Worm (Caenorhabditis elegans) whole organism, L4 larva: Measurements from ENCODE around the gene hsp-4.
A peak's percentile ranks its signal among the peaks of the same experiment; 100 is the strongest.

ENCODE experiments used
- F49E8.2 ChIP-seq: sonication (generic microtip); optimal IDR thresholded peaks from 2 replicates; lab custom pipeline; 2016; ENCODE audit warnings: missing compliant biosample characterization, mild to moderate bottlenecking, missing genetic modification characterization, borderline replicate concordance
- R02D3.7 ChIP-seq: fragments of 150-350 bp; sonication (generic microtip); optimal IDR thresholded peaks from 3 replicates; lab custom pipeline; 2014; ENCODE audit warnings: missing biosample characterization, missing genetic modification characterization
- T26A8.4 ChIP-seq: fragments of 200-800 bp; sonication (Bioruptor generic); IDR thresholded peaks from 2 replicates; pipeline ENCODE4 v1.3.6; 2022; ENCODE audit warnings: missing genetic modification characterization, missing compliant biosample characterization
- Y105C5A.15 ChIP-seq: fragments of 200-800 bp; sonication (Bioruptor generic); IDR thresholded peaks from 2 replicates; pipeline ENCODE4 v1.3.6; 2022; ENCODE audit warnings: missing genetic modification characterization, missing compliant biosample characterization
- Y48G9A.11 ChIP-seq: fragments of 200-800 bp; sonication (Bioruptor generic); IDR thresholded peaks from 2 replicates; pipeline ENCODE4 v1.3.6; 2022; ENCODE audit warnings: missing genetic modification reagents, missing genetic modification characterization, missing compliant biosample characterization
- Y75B8A.6 ChIP-seq: fragments of 200-800 bp; sonication (Bioruptor generic); IDR thresholded peaks from 2 replicates; pipeline ENCODE4 v1.3.6; 2022; ENCODE audit warnings: missing genetic modification reagents, missing genetic modification characterization, missing compliant biosample characterization
- ZK337.2 ChIP-seq: fragments of 200-800 bp; sonication (Bioruptor generic); IDR thresholded peaks from 2 replicates; pipeline ENCODE4 v1.3.6; 2022; ENCODE audit warnings: missing genetic modification reagents, missing genetic modification characterization, missing compliant biosample characterization
- aly-2 ChIP-seq: sonication (generic microtip); optimal IDR thresholded peaks from 2 replicates; lab custom pipeline; 2018; ENCODE audit warnings: missing biosample characterization, missing genetic modification characterization
- ama-1 ChIP-seq: fragments of 150-350 bp; optimal IDR thresholded peaks from 2 replicates; lab custom pipeline; 2014; ENCODE audit warnings: inconsistent platforms, mixed read lengths
- ceh-28 ChIP-seq: fragments of 150-350 bp; optimal IDR thresholded peaks from 2 replicates; lab custom pipeline; 2014; ENCODE audit warnings: missing biosample characterization, missing genetic modification reagents, missing genetic modification characterization
- ceh-82 ChIP-seq: sonication (generic microtip); optimal IDR thresholded peaks from 2 replicates; lab custom pipeline; 2017; ENCODE audit warnings: missing biosample characterization, missing genetic modification characterization
- ces-1 ChIP-seq: fragments of 150-350 bp; sonication (generic microtip); optimal IDR thresholded peaks from 4 replicates; lab custom pipeline; 2014; ENCODE audit warnings: missing biosample characterization, missing genetic modification reagents, missing genetic modification characterization
- cey-2 ChIP-seq: sonication (generic microtip); optimal IDR thresholded peaks from 3 replicates; lab custom pipeline; 2017; ENCODE audit warnings: missing genetic modification characterization, mild to moderate bottlenecking, missing compliant biosample characterization, antibody characterized with exemption, borderline replicate concordance; ENCODE audit not compliant: insufficient read depth
- ctbp-1 ChIP-seq: fragments of 200-800 bp; sonication (Bioruptor generic); IDR thresholded peaks from 2 replicates; pipeline ENCODE4 v1.3.6; 2022; ENCODE audit warnings: missing genetic modification reagents, missing genetic modification characterization, missing compliant biosample characterization
- daf-12 ChIP-seq: fragments of 150-350 bp; optimal IDR thresholded peaks from 2 replicates; lab custom pipeline; 2014; ENCODE audit warnings: missing biosample characterization, missing genetic modification reagents, missing genetic modification characterization
- dmd-6 ChIP-seq: fragments of 200-800 bp; sonication (Bioruptor generic); IDR thresholded peaks from 2 replicates; pipeline ENCODE4 v1.3.6; 2022; ENCODE audit warnings: missing genetic modification reagents, missing genetic modification characterization, missing compliant biosample characterization
- dmd-8 ChIP-seq: fragments of 200-800 bp; sonication (Bioruptor generic); IDR thresholded peaks from 2 replicates; pipeline ENCODE4 v1.3.6; 2022; ENCODE audit warnings: missing genetic modification characterization, missing compliant biosample characterization
- dpl-1 ChIP-seq: fragments of 150-350 bp; optimal IDR thresholded peaks from 2 replicates; lab custom pipeline; 2014; ENCODE audit warnings: missing biosample characterization, missing genetic modification reagents, missing genetic modification characterization
- egl-27 ChIP-seq: sonication (generic microtip); optimal IDR thresholded peaks from 3 replicates; lab custom pipeline; 2017; ENCODE audit warnings: missing biosample characterization, missing genetic modification reagents, missing genetic modification characterization
- egl-43 ChIP-seq: fragments of 200-800 bp; sonication (Bioruptor generic); IDR thresholded peaks from 2 replicates; pipeline ENCODE4 v1.3.6; 2022; ENCODE audit warnings: missing genetic modification reagents, missing genetic modification characterization, missing compliant biosample characterization
- fkh-10 ChIP-seq: fragments of 150-350 bp; optimal IDR thresholded peaks from 2 replicates; lab custom pipeline; 2014; ENCODE audit warnings: missing biosample characterization, missing genetic modification reagents, missing genetic modification characterization
- hif-1 ChIP-seq, 2 experiments: sonication (generic microtip); optimal IDR thresholded peaks; 2 replicates each; lab custom pipeline; 2016 to 2017; ENCODE audit warnings: missing compliant biosample characterization in 2 of 2, missing genetic modification characterization in 2 of 2, missing genetic modification reagents in 2 of 2, missing genotype in 2 of 2, mild to moderate bottlenecking in 1 of 2
- hlh-11 ChIP-seq: fragments of 200-800 bp; sonication (Bioruptor generic); optimal IDR thresholded peaks from 2 replicates; lab custom pipeline; 2018; ENCODE audit warnings: mild to moderate bottlenecking, missing genetic modification characterization, missing compliant biosample characterization
- hlh-30 ChIP-seq: sonication (generic microtip); optimal IDR thresholded peaks from 2 replicates; lab custom pipeline; 2017; ENCODE audit warnings: antibody characterized with exemption, mild to moderate bottlenecking, missing genetic modification characterization, missing compliant biosample characterization; ENCODE audit not compliant: insufficient read depth
- jun-1 ChIP-seq: fragments of 150-350 bp; optimal IDR thresholded peaks from 2 replicates; lab custom pipeline; 2014; ENCODE audit warnings: missing biosample characterization, missing genetic modification reagents, missing genetic modification characterization
- lin-1 ChIP-seq: fragments of 200-800 bp; sonication (Bioruptor generic); IDR thresholded peaks from 2 replicates; pipeline ENCODE4 v1.3.6; 2022; ENCODE audit warnings: missing genetic modification reagents, missing genetic modification characterization, missing compliant biosample characterization
- lin-15B ChIP-seq: fragments of 150-350 bp; sonication (generic microtip); optimal IDR thresholded peaks from 3 replicates; lab custom pipeline; 2014; ENCODE audit warnings: missing biosample characterization, missing genetic modification characterization
- lin-29 ChIP-seq: fragments of 200-800 bp; sonication (Bioruptor generic); IDR thresholded peaks from 2 replicates; pipeline ENCODE4 v1.3.6; 2022; ENCODE audit warnings: missing genetic modification reagents, missing genetic modification characterization, missing compliant biosample characterization
- lin-38 ChIP-seq: fragments of 200-800 bp; sonication (Bioruptor generic); IDR thresholded peaks from 2 replicates; pipeline ENCODE4 v1.3.6; 2022; ENCODE audit warnings: missing genetic modification reagents, missing genetic modification characterization, missing compliant biosample characterization
- lir-3 ChIP-seq: sonication (generic microtip); optimal IDR thresholded peaks from 2 replicates; lab custom pipeline; 2016; ENCODE audit warnings: mild to moderate bottlenecking, missing genetic modification characterization, missing compliant biosample characterization
- mxl-3 ChIP-seq: fragments of 200-800 bp; sonication (Bioruptor generic); optimal IDR thresholded peaks from 2 replicates; lab custom pipeline; 2018; ENCODE audit warnings: mild to moderate bottlenecking, missing genetic modification characterization, missing compliant biosample characterization
- nhr-10 ChIP-seq: fragments of 150-350 bp; optimal IDR thresholded peaks from 2 replicates; lab custom pipeline; 2014; ENCODE audit warnings: missing biosample characterization, missing genetic modification characterization
- nhr-102 ChIP-seq: sonication (generic microtip); optimal IDR thresholded peaks from 2 replicates; lab custom pipeline; 2016; ENCODE audit warnings: mild to moderate bottlenecking, missing genetic modification characterization, moderate library complexity, missing compliant biosample characterization
- nhr-28 ChIP-seq: fragments of 150-350 bp; optimal IDR thresholded peaks from 2 replicates; lab custom pipeline; 2014; ENCODE audit warnings: missing biosample characterization, missing genetic modification characterization
- nhr-41 ChIP-seq: fragments of 200-800 bp; sonication (Bioruptor generic); IDR thresholded peaks from 2 replicates; pipeline ENCODE4 v1.3.6; 2022; ENCODE audit warnings: missing genetic modification reagents, missing genetic modification characterization, missing compliant biosample characterization
- saeg-2 ChIP-seq: fragments of 200-800 bp; sonication (Bioruptor generic); IDR thresholded peaks from 2 replicates; pipeline ENCODE4 v1.3.6; 2022; ENCODE audit warnings: missing genetic modification reagents, missing genetic modification characterization, missing compliant biosample characterization
- sdz-12 ChIP-seq: fragments of 200-800 bp; sonication (Bioruptor generic); optimal IDR thresholded peaks from 2 replicates; lab custom pipeline; 2018; ENCODE audit warnings: mild to moderate bottlenecking, missing genetic modification characterization, missing compliant biosample characterization
- set-16 ChIP-seq: fragments of 200-800 bp; sonication (Bioruptor generic); IDR thresholded peaks from 2 replicates; pipeline ENCODE4 v1.3.6; 2022; ENCODE audit warnings: missing genetic modification reagents, missing genetic modification characterization, missing compliant biosample characterization
- skn-1 ChIP-seq: fragments of 150-350 bp; optimal IDR thresholded peaks from 2 replicates; lab custom pipeline; 2014; ENCODE audit warnings: missing biosample characterization, missing genetic modification characterization
- snpc-1.2 ChIP-seq: fragments of 200-800 bp; sonication (Bioruptor generic); IDR thresholded peaks from 2 replicates; pipeline ENCODE4 v1.3.6; 2022; ENCODE audit warnings: missing genetic modification reagents, missing genetic modification characterization, missing compliant biosample characterization
- tag-97 ChIP-seq: fragments of 200-800 bp; sonication (Bioruptor generic); IDR thresholded peaks from 2 replicates; pipeline ENCODE4 v1.3.6; 2022; ENCODE audit warnings: missing genetic modification characterization, missing compliant biosample characterization
- tra-1 ChIP-seq: fragments of 200-800 bp; sonication (Bioruptor generic); IDR thresholded peaks from 2 replicates; pipeline ENCODE4 v1.3.6; 2022; ENCODE audit warnings: missing genetic modification reagents, missing genetic modification characterization, missing compliant biosample characterization
- unc-39 ChIP-seq: sonication (generic microtip); optimal IDR thresholded peaks from 2 replicates; lab custom pipeline; 2017; ENCODE audit warnings: missing biosample characterization, missing genetic modification characterization
- unc-62 ChIP-seq, 3 experiments: fragments of 150-350 bp in 1 of 3; sonication (generic microtip); optimal IDR thresholded peaks in 2 of 3; peaks in 1 of 3; 1 replicate in 1 of 3; 2 replicates in 2 of 3; lab custom pipeline; 2014 to 2017; ENCODE audit warnings: missing biosample characterization in 3 of 3, missing genetic modification characterization in 3 of 3, missing genetic modification reagents in 3 of 3, missing genotype in 1 of 3
- vab-7 ChIP-seq: fragments of 200-800 bp; sonication (Bioruptor generic); IDR thresholded peaks from 2 replicates; pipeline ENCODE4 v1.3.6; 2022; ENCODE audit warnings: missing genetic modification reagents, missing genetic modification characterization, missing compliant biosample characterization
- zag-1 ChIP-seq: fragments of 150-350 bp; optimal IDR thresholded peaks from 2 replicates; lab custom pipeline; 2014; ENCODE audit warnings: missing biosample characterization, missing genetic modification characterization
- zip-11 ChIP-seq: fragments of 200-800 bp; sonication (Bioruptor generic); IDR thresholded peaks from 2 replicates; pipeline ENCODE4 v1.3.6; 2022; ENCODE audit warnings: missing genetic modification characterization, missing compliant biosample characterization
- ztf-11 ChIP-seq: fragments of 150-350 bp; optimal IDR thresholded peaks from 2 replicates; lab custom pipeline; 2014; ENCODE audit warnings: missing biosample characterization, missing genetic modification characterization

Gene hsp-4

DNA sequence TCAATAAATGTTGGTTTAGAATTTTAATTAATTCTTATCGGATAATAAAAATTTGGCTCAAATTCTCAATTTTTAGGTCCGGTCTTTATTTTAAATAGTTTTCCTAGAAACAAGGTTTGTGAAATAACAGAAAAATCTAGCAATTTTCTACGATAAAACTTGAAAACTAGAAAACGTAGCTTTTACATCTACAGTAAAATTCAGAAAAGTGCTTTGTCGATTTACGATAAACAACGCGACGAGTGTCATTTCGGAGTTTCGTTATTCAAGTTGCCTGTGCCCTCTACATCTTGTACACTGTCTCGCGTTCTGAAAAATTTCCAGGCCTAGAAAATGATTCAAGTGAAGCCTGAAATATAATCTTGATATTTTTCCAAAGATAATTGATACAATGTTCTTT lies 4.3 kb upstream of the hsp-4 start (continued):
- TF ChIP-seq zag-1 (no peak), fkh-10 (GFP tag; lab: Kevin White, UChicago) (no peak), mxl-3 (no peak), lir-3 (no peak), unc-62 (GFP tag; optimal IDR thresholded peaks at IDR 0.05 in 1 of 2; lab: Kevin White, UChicago) (no peak), unc-62 (tag; optimal IDR thresholded peaks at IDR 0.05; lab: Kevin White, UChicago) (no peak), hlh-30 (tag; lab: Kevin White, UChicago) (no peak), vab-7 (no peak), lin-1 (GFP tag; lab: Robert Waterston, UW) (no peak), nhr-10 (tag; lab: Kevin White, UChicago) (no peak), set-16 (GFP tag; lab: Robert Waterston, UW) (no peak), dpl-1 (GFP tag; lab: Kevin White, UChicago) (no peak), cey-2 (no peak), tra-1 (GFP tag; lab: Robert Waterston, UW) (no peak), lin-15B (tag; lab: Kevin White, UChicago) (no peak), hif-1 (tag; optimal IDR thresholded peaks at IDR 0.05; lab: Kevin White, UChicago) (no peak), ctbp-1 (GFP tag; lab: Robert Waterston, UW) (no peak)
- TF ChIP-seq, all 104 proteins: peak for 6

DNA sequence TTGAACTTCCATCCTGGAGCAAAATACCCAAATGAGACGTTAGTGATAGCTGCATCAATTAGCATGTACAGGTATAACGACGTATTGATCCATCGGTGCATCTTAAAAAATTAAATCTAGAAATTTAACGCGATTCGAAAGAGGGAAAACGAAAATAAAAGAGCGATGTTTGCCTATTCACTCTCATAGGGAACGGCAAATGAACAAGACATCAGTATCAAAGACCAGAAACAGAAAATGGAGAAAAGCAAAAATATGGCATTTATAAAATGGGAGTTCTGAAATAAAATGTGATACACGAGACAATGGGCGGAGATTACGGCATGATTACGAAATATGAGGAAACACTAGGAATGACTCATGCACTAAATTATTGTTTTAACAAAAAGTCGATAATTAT lies 3.9 kb upstream of the hsp-4 start, which contains the start of gene haf-2:
TSS of gene haf-2 (minus strand) at position 101 of the 400 bp plus-strand sequence.
- peak in 1 of 2 experiments; percentile 51 for TF ChIP-seq unc-62 (GFP tag; optimal IDR thresholded peaks at IDR 0.05 in 1 of 2; lab: Kevin White, UChicago)
- no peak for TF ChIP-seq unc-62 (tag; optimal IDR thresholded peaks at IDR 0.05; lab: Kevin White, UChicago)
- no peak for TF ChIP-seq F49E8.2 (tag; lab: Kevin White, UChicago)

DNA sequence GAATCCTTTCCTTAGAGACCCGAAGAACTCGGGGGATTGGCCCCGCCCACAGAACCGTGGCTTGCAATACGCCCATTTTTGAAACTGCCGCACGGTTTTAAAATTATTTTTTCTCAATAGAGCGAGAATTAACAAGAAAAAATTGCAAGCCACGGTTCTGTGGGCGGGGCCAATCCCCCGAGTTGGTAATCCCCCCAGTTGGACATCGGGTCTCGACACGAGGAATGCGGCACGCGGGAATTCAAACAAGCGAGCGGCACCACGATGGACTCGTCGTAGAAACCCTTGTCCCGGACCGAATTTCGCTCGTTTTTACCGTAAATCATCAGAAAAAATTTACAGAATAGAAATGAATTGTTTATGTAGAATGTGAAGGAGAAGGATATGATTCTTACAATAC lies 582 bp upstream of the hsp-4 start:
- TF ChIP-seq ZK337.2, result no peak
- no peak for TF ChIP-seq Y75B8A.6 (GFP tag; lab: Robert Waterston, UW)
- TF ChIP-seq nhr-102, result no peak
- no peak for TF ChIP-seq skn-1 (tag; lab: Kevin White, UChicago)
- TF ChIP-seq ceh-82 (tag; lab: Kevin White, UChicago), result no peak
- TF ChIP-seq unc-39 (tag; lab: Kevin White, UChicago), result no peak
- TF ChIP-seq ces-1, result no peak
- no peak for TF ChIP-seq ceh-28 (tag; lab: Kevin White, UChicago)
- no peak for TF ChIP-seq sdz-12 (GFP tag; lab: Kevin White, UChicago)
- no peak for TF ChIP-seq hlh-11 (tag; lab: Kevin White, UChicago)
- TF ChIP-seq T26A8.4 (GFP tag; lab: Robert Waterston, UW), result no peak
- TF ChIP-seq nhr-10 (tag; lab: Kevin White, UChicago), result no peak
- TF ChIP-seq ama-1, result no peak
- TF ChIP-seq snpc-1.2 (GFP tag; lab: Robert Waterston, UW), result peak; percentile 48; the same call in 1 of the 2 replicates
- TF ChIP-seq zip-11 (GFP tag; lab: Robert Waterston, UW), result no peak
- TF ChIP-seq saeg-2 (GFP tag; lab: Robert Waterston, UW), result no peak
- no peak for TF ChIP-seq nhr-41 (GFP tag; lab: Robert Waterston, UW)
- no peak for TF ChIP-seq fkh-10 (GFP tag; lab: Kevin White, UChicago)
- peak; percentile 58; the same call in 1 of the 2 replicates for TF ChIP-seq egl-43 (GFP tag; lab: Robert Waterston, UW)
- no peak for TF ChIP-seq dmd-6 (GFP tag; lab: Robert Waterston, UW)
- no peak for TF ChIP-seq Y105C5A.15 (GFP tag; lab: Robert Waterston, UW)
- TF ChIP-seq daf-12 (tag; lab: Kevin White, UChicago), result no peak
- TF ChIP-seq Y48G9A.11 (GFP tag; lab: Robert Waterston, UW), result peak; percentile 91
- TF ChIP-seq tag-97, result no peak
- TF ChIP-seq jun-1 (tag; lab: Kevin White, UChicago), result no peak
- no peak for TF ChIP-seq nhr-28
- TF ChIP-seq egl-27 (tag; lab: Kevin White, UChicago), result no peak
- TF ChIP-seq dmd-8 (GFP tag; lab: Robert Waterston, UW), result 0 out of 2 replicates have a peak, but pooled peaks have one; percentile 54
- peak; percentile 69 for TF ChIP-seq lin-38 (GFP tag; lab: Robert Waterston, UW)
- no peak for TF ChIP-seq unc-62 (GFP tag; optimal IDR thresholded peaks at IDR 0.05 in 1 of 2; lab: Kevin White, UChicago)
- no peak for TF ChIP-seq unc-62 (tag; optimal IDR thresholded peaks at IDR 0.05; lab: Kevin White, UChicago)
- TF ChIP-seq ztf-11 (tag; lab: Kevin White, UChicago), result no peak
- no peak for TF ChIP-seq R02D3.7 (tag; lab: Kevin White, UChicago)
- TF ChIP-seq aly-2 (tag; lab: Kevin White, UChicago), result no peak
- TF ChIP-seq lin-29 (GFP tag; lab: Robert Waterston, UW), result no peak
